Fruit fly (Drosophila melanogaster) whole organism, embryonic: Measurements from ENCODE around the gene CG11698.

Source experiments
- Aef1 ChIP-seq: fragments of 200-800 bp; sonication (Bioruptor generic); IDR thresholded peaks from 3 replicates; pipeline ENCODE4 v1.3.6; 2022; ENCODE audit warnings: missing biosample characterization, missing genetic modification characterization
- Atf-2 ChIP-seq: fragments of 200-800 bp; sonication (Bioruptor generic); optimal IDR thresholded peaks from 2 replicates; lab custom pipeline; 2016; ENCODE audit warnings: missing biosample characterization, missing genetic modification characterization
- Blimp-1 ChIP-seq: fragments of 200-800 bp; sonication (Bioruptor generic); optimal IDR thresholded peaks from 3 replicates; lab custom pipeline; 2018; ENCODE audit warnings: missing biosample characterization, missing genetic modification characterization, mild to moderate bottlenecking, moderate library complexity, missing genetic modification reagents
- CG10209 ChIP-seq: fragments of 200-800 bp; sonication (Bioruptor generic); optimal IDR thresholded peaks from 3 replicates; lab custom pipeline; 2017; ENCODE audit warnings: missing biosample characterization, mild to moderate bottlenecking, missing genetic modification characterization, missing genetic modification reagents
- CG10267 ChIP-seq: fragments of 200-800 bp; sonication (Bioruptor generic); optimal IDR thresholded peaks from 2 replicates; lab custom pipeline; 2018; ENCODE audit warnings: missing biosample characterization, mild to moderate bottlenecking, missing genetic modification characterization, moderate library complexity
- CG10321 ChIP-seq: fragments of 200-800 bp; sonication (Bioruptor generic); IDR thresholded peaks from 2 replicates; pipeline ENCODE4 v1.3.6; 2022; ENCODE audit warnings: missing biosample characterization, missing genetic modification characterization
- CG11456 ChIP-seq: fragments of 200-800 bp; sonication (Bioruptor generic); IDR thresholded peaks from 3 replicates; pipeline ENCODE4 v1.3.6; 2022; ENCODE audit warnings: missing biosample characterization, missing genetic modification characterization
- CG12071 ChIP-seq: fragments of 200-800 bp; sonication (Bioruptor generic); optimal IDR thresholded peaks from 3 replicates; lab custom pipeline; 2018; ENCODE audit warnings: missing biosample characterization, mild to moderate bottlenecking, missing genetic modification characterization
- CG13296 ChIP-seq: fragments of 200-800 bp; sonication (Bioruptor generic); optimal IDR thresholded peaks from 3 replicates; lab custom pipeline; 2018; ENCODE audit warnings: missing biosample characterization, mild to moderate bottlenecking, missing genetic modification characterization
- CG14050 ChIP-seq: fragments of 200-800 bp; sonication (Bioruptor generic); IDR thresholded peaks from 3 replicates; pipeline ENCODE4 v1.3.6; 2022; ENCODE audit warnings: missing biosample characterization, missing genetic modification characterization
- CG14860 ChIP-seq: fragments of 200-800 bp; sonication (Bioruptor generic); IDR thresholded peaks from 3 replicates; pipeline ENCODE4 v1.3.6; 2022; ENCODE audit warnings: missing biosample characterization, missing genetic modification characterization; ENCODE audit not compliant: partially characterized antibody
- CG16813 ChIP-seq: fragments of 200-800 bp; sonication (Bioruptor generic); IDR thresholded peaks from 3 replicates; pipeline ENCODE4 v1.3.6; 2022; ENCODE audit warnings: missing biosample characterization, missing genetic modification characterization; ENCODE audit not compliant: partially characterized antibody
- CG16815 ChIP-seq: fragments of 200-800 bp; sonication (Bioruptor generic); optimal IDR thresholded peaks from 3 replicates; lab custom pipeline; 2017; ENCODE audit warnings: missing biosample characterization, mild to moderate bottlenecking, missing genetic modification characterization
- CG17385 ChIP-seq: fragments of 200-800 bp; sonication (Bioruptor generic); optimal IDR thresholded peaks from 3 replicates; lab custom pipeline; 2018; ENCODE audit warnings: missing biosample characterization, mild to moderate bottlenecking, missing genetic modification characterization
- CG17568 ChIP-seq: fragments of 200-800 bp; sonication (Bioruptor generic); optimal IDR thresholded peaks from 2 replicates; lab custom pipeline; 2018; ENCODE audit warnings: missing biosample characterization, mild to moderate bottlenecking, missing genetic modification characterization, moderate library complexity
- CG18764 ChIP-seq: fragments of 200-800 bp; sonication (Bioruptor generic); optimal IDR thresholded peaks from 3 replicates; lab custom pipeline; 2016; ENCODE audit warnings: missing biosample characterization, missing genetic modification characterization
- CG5180 ChIP-seq: fragments of 200-800 bp; sonication (Bioruptor generic); optimal IDR thresholded peaks from 3 replicates; lab custom pipeline; 2017; ENCODE audit warnings: missing biosample characterization, missing genetic modification characterization, mild to moderate bottlenecking, moderate library complexity, missing genetic modification reagents
- CG7271 ChIP-seq: fragments of 200-800 bp; sonication (Bioruptor generic); optimal IDR thresholded peaks from 2 replicates; lab custom pipeline; 2018; ENCODE audit warnings: missing biosample characterization, mild to moderate bottlenecking, missing genetic modification characterization, moderate library complexity
- CG7372 ChIP-seq: fragments of 200-800 bp; sonication (Bioruptor generic); IDR thresholded peaks from 2 replicates; pipeline ENCODE4 v1.3.6; 2022; ENCODE audit warnings: missing biosample characterization, missing genetic modification characterization
- CG7987 ChIP-seq: fragments of 200-800 bp; sonication (Bioruptor generic); optimal IDR thresholded peaks from 2 replicates; lab custom pipeline; 2018; ENCODE audit warnings: missing biosample characterization, mild to moderate bottlenecking, missing genetic modification characterization, moderate library complexity
- CG8924 ChIP-seq: fragments of 200-800 bp; optimal IDR thresholded peaks from 3 replicates; lab custom pipeline; 2019; ENCODE audit warnings: missing biosample characterization, mild to moderate bottlenecking, missing genetic modification characterization, moderate library complexity
- CG9727 ChIP-seq: fragments of 200-800 bp; sonication (Bioruptor generic); optimal IDR thresholded peaks from 3 replicates; lab custom pipeline; 2017; ENCODE audit warnings: missing biosample characterization, mild to moderate bottlenecking, missing genetic modification characterization
- CG9817 ChIP-seq: fragments of 200-800 bp; sonication (Bioruptor generic); optimal IDR thresholded peaks from 2 replicates; lab custom pipeline; 2018; ENCODE audit warnings: missing biosample characterization, mild to moderate bottlenecking, missing genetic modification characterization, moderate library complexity
- Dp ChIP-seq: fragments of 200-800 bp; sonication (Bioruptor generic); optimal IDR thresholded peaks from 2 replicates; lab custom pipeline; 2018; ENCODE audit warnings: missing biosample characterization, mild to moderate bottlenecking, missing genetic modification characterization, moderate library complexity
- Fer3 ChIP-seq: fragments of 200-800 bp; sonication (Bioruptor generic); optimal IDR thresholded peaks from 2 replicates; lab custom pipeline; 2018; ENCODE audit warnings: missing biosample characterization, mild to moderate bottlenecking, missing genetic modification characterization, moderate library complexity
- Gug ChIP-seq: fragments of 200-800 bp; sonication (Bioruptor generic); IDR thresholded peaks from 4 replicates; pipeline ENCODE4 v1.3.6; 2022; ENCODE audit warnings: missing biosample characterization, missing genetic modification characterization
- HLH4C ChIP-seq: fragments of 200-800 bp; sonication (Bioruptor generic); IDR thresholded peaks from 3 replicates; pipeline ENCODE4 v1.3.6; 2022; ENCODE audit warnings: missing biosample characterization, missing genetic modification characterization; ENCODE audit not compliant: partially characterized antibody
- Lhr ChIP-seq: fragments of 200-800 bp; sonication (Bioruptor generic); optimal IDR thresholded peaks from 3 replicates; lab custom pipeline; 2017; ENCODE audit warnings: mild to moderate bottlenecking, missing biosample characterization, missing genetic modification reagents, missing genetic modification characterization
- MESR4 ChIP-seq: fragments of 200-800 bp; sonication (Bioruptor generic); optimal IDR thresholded peaks from 2 replicates; lab custom pipeline; 2018; ENCODE audit warnings: missing biosample characterization, mild to moderate bottlenecking, missing genetic modification characterization, moderate library complexity
- Max ChIP-seq: fragments of 200-800 bp; sonication (Bioruptor generic); optimal IDR thresholded peaks from 2 replicates; lab custom pipeline; 2016; ENCODE audit warnings: missing biosample characterization, mild to moderate bottlenecking, missing genetic modification characterization
- Oaz ChIP-seq: fragments of 200-800 bp; sonication (Bioruptor generic); IDR thresholded peaks from 2 replicates; pipeline ENCODE4 v1.3.6; 2022; ENCODE audit warnings: missing biosample characterization, missing genetic modification characterization
- Sry-δ ChIP-seq: fragments of 200-800 bp; sonication (Bioruptor generic); optimal IDR thresholded peaks from 2 replicates; lab custom pipeline; 2016; ENCODE audit warnings: missing biosample characterization, missing genetic modification characterization
- al ChIP-seq: fragments of 200-800 bp; sonication (Bioruptor generic); IDR thresholded peaks from 2 replicates; pipeline ENCODE4 v1.3.6; 2022; ENCODE audit warnings: missing biosample characterization, missing genetic modification characterization
- ci ChIP-seq: fragments of 200-800 bp; sonication (Bioruptor generic); IDR thresholded peaks from 3 replicates; pipeline ENCODE4 v1.3.6; 2022; ENCODE audit warnings: missing biosample characterization, missing genetic modification characterization
- dan ChIP-seq: fragments of 200-800 bp; sonication (Bioruptor generic); IDR thresholded peaks from 2 replicates; pipeline ENCODE4 v1.3.6; 2022; ENCODE audit warnings: missing biosample characterization, missing genetic modification characterization
- dpn ChIP-seq, 2 experiments: fragments of 200-800 bp; sonication (Bioruptor generic); optimal IDR thresholded peaks; 3 replicates each; lab custom pipeline; 2016; ENCODE audit warnings: missing biosample characterization in 2 of 2, missing genetic modification characterization in 2 of 2
- gt ChIP-seq: fragments of 200-800 bp; sonication (Bioruptor generic); IDR thresholded peaks from 2 replicates; pipeline ENCODE4 v1.3.6; 2022; ENCODE audit warnings: missing biosample characterization, missing genetic modification characterization
- hb ChIP-seq: fragments of 200-800 bp; sonication (Bioruptor generic); IDR thresholded peaks from 3 replicates; pipeline ENCODE4 v1.3.6; 2022; ENCODE audit warnings: missing biosample characterization, missing genetic modification characterization; ENCODE audit not compliant: partially characterized antibody
- hbn ChIP-seq: fragments of 200-800 bp; sonication (Bioruptor generic); IDR thresholded peaks from 2 replicates; pipeline ENCODE4 v1.3.6; 2022; ENCODE audit warnings: missing biosample characterization, missing genetic modification characterization; ENCODE audit not compliant: partially characterized antibody
- hkb ChIP-seq, 2 experiments: fragments of 200-800 bp in 1 of 2; fragments of >200 bp in 1 of 2; sonication (Bioruptor generic) in 1 of 2; IDR thresholded peaks in 1 of 2; optimal IDR thresholded peaks in 1 of 2; 2 replicates each; pipeline versions ENCODE4 v1.3.6 to Lab custom; 2017 to 2022; ENCODE audit warnings: missing biosample characterization in 1 of 2, missing genetic modification characterization in 1 of 2
- hth ChIP-seq: fragments of >200 bp; optimal IDR thresholded peaks from 2 replicates; lab custom pipeline; 2017; ENCODE audit warnings: inconsistent platforms
- mld ChIP-seq: fragments of 200-800 bp; sonication (Bioruptor generic); IDR thresholded peaks from 3 replicates; pipeline ENCODE4 v1.3.6; 2022; ENCODE audit warnings: missing biosample characterization, missing genetic modification characterization; ENCODE audit not compliant: partially characterized antibody
- pho ChIP-seq: fragments of 200-800 bp; sonication (Bioruptor generic); optimal IDR thresholded peaks from 2 replicates; lab custom pipeline; 2016; ENCODE audit warnings: missing biosample characterization, missing genetic modification characterization
- pzg ChIP-seq: fragments of 200-800 bp; sonication (Bioruptor generic); optimal IDR thresholded peaks from 3 replicates; lab custom pipeline; 2018; ENCODE audit warnings: missing biosample characterization, mild to moderate bottlenecking, missing genetic modification characterization, moderate library complexity
- scrt ChIP-seq: fragments of 200-800 bp; sonication (Bioruptor generic); optimal IDR thresholded peaks from 2 replicates; lab custom pipeline; 2018; ENCODE audit warnings: missing biosample characterization, mild to moderate bottlenecking, missing genetic modification characterization, moderate library complexity
- trem ChIP-seq: fragments of 200-800 bp; optimal IDR thresholded peaks from 3 replicates; lab custom pipeline; 2019; ENCODE audit warnings: missing biosample characterization, mild to moderate bottlenecking, missing genetic modification characterization, moderate library complexity
- trh ChIP-seq: fragments of 200-800 bp; sonication (Bioruptor generic); optimal IDR thresholded peaks from 2 replicates; lab custom pipeline; 2016; ENCODE audit warnings: missing biosample characterization, missing genetic modification characterization
- wdn ChIP-seq: fragments of 200-800 bp; sonication (Bioruptor generic); IDR thresholded peaks from 2 replicates; pipeline ENCODE4 v1.3.6; 2022; ENCODE audit warnings: missing biosample characterization, missing genetic modification characterization

Gene CG11698

DNA sequence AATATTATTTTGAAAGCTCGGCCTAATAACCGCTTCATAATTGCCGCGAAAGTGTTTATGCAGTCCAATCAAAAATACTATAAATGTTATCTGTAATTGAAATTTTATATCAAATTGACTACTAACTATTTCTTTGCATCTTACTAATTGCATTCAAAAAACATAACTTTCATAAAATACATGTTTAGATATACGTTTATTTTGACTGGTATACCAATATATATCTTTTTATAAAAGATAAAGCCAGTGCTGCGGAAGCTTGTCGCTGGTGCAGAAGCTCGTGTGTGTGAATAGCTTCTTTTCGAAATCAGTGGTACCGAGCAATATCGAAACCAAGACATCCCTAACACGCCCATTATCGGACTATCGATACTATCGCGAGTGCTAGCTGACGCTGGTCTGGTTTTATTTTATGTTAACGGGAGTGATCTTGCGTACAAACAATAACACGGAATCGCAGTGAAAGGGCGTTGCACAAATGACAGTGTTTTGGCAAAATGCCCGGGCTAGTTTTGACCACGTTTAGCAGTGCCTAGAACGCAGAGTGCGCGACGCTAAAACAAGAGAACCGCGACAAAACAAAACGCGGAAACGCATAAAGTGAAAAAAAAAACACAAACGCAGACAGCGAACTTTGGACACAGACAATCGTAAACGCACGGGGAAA lies 37.6 kb downstream of the CG11698 start, which contains the start of gene Atg13 (continued):
- TF ChIP-seq Sry-δ (GFP tag; lab: Kevin White, UChicago): peak; percentile 83
- peak; percentile 46 for TF ChIP-seq pzg (GFP tag; lab: Kevin White, UChicago)
- TF ChIP-seq CG18764 (GFP tag; lab: Kevin White, UChicago): no peak
- TF ChIP-seq Gug (GFP tag; lab: Robert Waterston, UW): no peak; the same call in 3 of the 4 replicates
- TF ChIP-seq dan (GFP tag; lab: Robert Waterston, UW): no peak
- TF ChIP-seq Blimp-1 (GFP tag; lab: Kevin White, UChicago): peak; percentile 2
- TF ChIP-seq CG7987 (GFP tag; lab: Kevin White, UChicago): no peak
- peak; percentile 51 for TF ChIP-seq Dp (GFP tag; lab: Kevin White, UChicago)
- peak; percentile 80 for TF ChIP-seq MESR4 (GFP tag; lab: Kevin White, UChicago)
- TF ChIP-seq Fer3 (tag; lab: Kevin White, UChicago): no peak
- TF ChIP-seq CG10321 (GFP tag; lab: Robert Waterston, UW): no peak
- TF ChIP-seq CG9817 (tag; lab: Kevin White, UChicago): peak; percentile 49
- TF ChIP-seq CG10267: peak; percentile 36
- no peak for TF ChIP-seq CG17568 (GFP tag; lab: Kevin White, UChicago)
- peak; percentile 62 for TF ChIP-seq hkb (optimal IDR thresholded peaks at IDR 0.05; lab: Kevin White, UChicago)
- TF ChIP-seq hkb (GFP tag; IDR thresholded peaks at IDR 0.05; lab: Robert Waterston, UW): 0 out of 2 replicates have a peak, but pooled peaks have one; percentile 11
- TF ChIP-seq hb (GFP tag; lab: Robert Waterston, UW): peak; percentile 56
- no peak for TF ChIP-seq CG13296 (GFP tag; lab: Kevin White, UChicago)
- TF ChIP-seq HLH4C (GFP tag; lab: Robert Waterston, UW): peak; percentile 69
- TF ChIP-seq Max (GFP tag; lab: Kevin White, UChicago): no peak
- TF ChIP-seq gt: no peak
- TF ChIP-seq trem (tag; lab: Kevin White, UChicago): peak; percentile 9
- TF ChIP-seq trh (GFP tag; lab: Kevin White, UChicago): no peak
- TF ChIP-seq CG16815 (GFP tag; lab: Kevin White, UChicago): peak; percentile 32
- no peak for TF ChIP-seq al (GFP tag; lab: Robert Waterston, UW)
- peak; percentile 8 for TF ChIP-seq CG10209 (GFP tag; lab: Kevin White, UChicago)
- TF ChIP-seq CG9727 (GFP tag; lab: Kevin White, UChicago): peak; percentile 31
- no peak for TF ChIP-seq CG17385 (GFP tag; lab: Kevin White, UChicago)
- no peak for TF ChIP-seq hth
- no peak for TF ChIP-seq Oaz
- no peak for TF ChIP-seq CG7271
- peak; percentile 76; the same call in 2 of the 3 replicates for TF ChIP-seq mld (GFP tag; lab: Robert Waterston, UW)
- peak; percentile 54 for TF ChIP-seq CG8924
- peak; percentile 83 for TF ChIP-seq CG16813
- 0 out of 3 replicates have a peak, but pooled peaks have one; percentile 45 for TF ChIP-seq CG11456
- TF ChIP-seq dpn (GFP tag; optimal IDR thresholded peaks at IDR 0.05; lab: Kevin White, UChicago): peak in 1 of 2 experiments; percentile 16
- peak; percentile 43; the same call in 1 of the 2 replicates for TF ChIP-seq hbn (GFP tag; lab: Robert Waterston, UW)
- TF ChIP-seq Atf-2: no peak
- TF ChIP-seq Aef1 (GFP tag; lab: Robert Waterston, UW): peak; percentile 34; the same call in 1 of the 3 replicates
- no peak for TF ChIP-seq CG12071 (GFP tag; lab: Kevin White, UChicago)
- peak; percentile 39; the same call in 1 of the 3 replicates for TF ChIP-seq ci (GFP tag; lab: Robert Waterston, UW)
- TF ChIP-seq pho: peak; percentile 27
- no peak for TF ChIP-seq CG7372 (GFP tag; lab: Robert Waterston, UW)
- peak; percentile 5 for TF ChIP-seq Lhr (GFP tag; lab: Kevin White, UChicago)
- peak; percentile 68 for TF ChIP-seq CG14860
- TF ChIP-seq wdn (GFP tag; lab: Robert Waterston, UW): no peak
- TF ChIP-seq scrt: no peak
- TF ChIP-seq CG14050 (GFP tag; lab: Robert Waterston, UW): no peak
- TF ChIP-seq CG5180: no peak
